Worm (Caenorhabditis elegans) whole organism, L4 larva: Measurements from ENCODE around the gene npr-5.

Source experiments
- R02D3.7 ChIP-seq: fragments of 150-350 bp; sonication (generic microtip); optimal IDR thresholded peaks from 3 replicates; lab custom pipeline; 2014; ENCODE audit warnings: missing biosample characterization, missing genetic modification characterization
- ceh-28 ChIP-seq: fragments of 150-350 bp; optimal IDR thresholded peaks from 2 replicates; lab custom pipeline; 2014; ENCODE audit warnings: missing biosample characterization, missing genetic modification reagents, missing genetic modification characterization
- duxl-1 ChIP-seq: sonication (generic microtip); optimal IDR thresholded peaks from 2 replicates; lab custom pipeline; 2016; ENCODE audit warnings: mild to moderate bottlenecking, missing genetic modification characterization, moderate library complexity, missing compliant biosample characterization; ENCODE audit not compliant: poor library complexity
- fos-1 ChIP-seq: fragments of 150-350 bp; optimal IDR thresholded peaks from 2 replicates; lab custom pipeline; 2014; ENCODE audit warnings: missing biosample characterization, missing genetic modification characterization
- lin-39 ChIP-seq: fragments of 150-350 bp; optimal IDR thresholded peaks from 2 replicates; lab custom pipeline; 2014; ENCODE audit warnings: missing biosample characterization, missing genetic modification reagents, missing genetic modification characterization
- lsy-2 ChIP-seq, 2 experiments: fragments of 150-350 bp in 1 of 2; sonication (generic microtip) in 1 of 2; optimal IDR thresholded peaks; 2 replicates each; lab custom pipeline; 2014 to 2017; ENCODE audit warnings: missing biosample characterization in 2 of 2, missing genetic modification characterization in 2 of 2
- nhr-102 ChIP-seq: sonication (generic microtip); optimal IDR thresholded peaks from 2 replicates; lab custom pipeline; 2016; ENCODE audit warnings: mild to moderate bottlenecking, missing genetic modification characterization, moderate library complexity, missing compliant biosample characterization
- nhr-11 ChIP-seq: fragments of 150-350 bp; optimal IDR thresholded peaks from 2 replicates; lab custom pipeline; 2014; ENCODE audit warnings: missing biosample characterization, missing genetic modification characterization
- unc-39 ChIP-seq: sonication (generic microtip); optimal IDR thresholded peaks from 2 replicates; lab custom pipeline; 2017; ENCODE audit warnings: missing biosample characterization, missing genetic modification characterization
- unc-62 ChIP-seq, 3 experiments: fragments of 150-350 bp in 1 of 3; sonication (generic microtip); optimal IDR thresholded peaks in 2 of 3; peaks in 1 of 3; 1 replicate in 1 of 3; 2 replicates in 2 of 3; lab custom pipeline; 2014 to 2017; ENCODE audit warnings: missing biosample characterization in 3 of 3, missing genetic modification characterization in 3 of 3, missing genetic modification reagents in 3 of 3, missing genotype in 1 of 3
- zag-1 ChIP-seq: fragments of 150-350 bp; optimal IDR thresholded peaks from 2 replicates; lab custom pipeline; 2014; ENCODE audit warnings: missing biosample characterization, missing genetic modification characterization
- zfp-2 ChIP-seq: sonication (generic microtip); optimal IDR thresholded peaks from 2 replicates; lab custom pipeline; 2016; ENCODE audit warnings: mild to moderate bottlenecking, missing genetic modification characterization, missing compliant biosample characterization
- ztf-11 ChIP-seq: fragments of 150-350 bp; optimal IDR thresholded peaks from 2 replicates; lab custom pipeline; 2014; ENCODE audit warnings: missing biosample characterization, missing genetic modification characterization

- TF ChIP-seq lin-39 (no peak), nhr-11 (tag; lab: Kevin White, UChicago) (no peak), unc-62 (GFP tag; optimal IDR thresholded peaks at IDR 0.05 in 1 of 2; lab: Kevin White, UChicago) (no peak), unc-62 (tag; optimal IDR thresholded peaks at IDR 0.05; lab: Kevin White, UChicago) (no peak), ztf-11 (tag; lab: Kevin White, UChicago) (no peak), zfp-2 (tag; lab: Kevin White, UChicago) (no peak), duxl-1 (no peak), ceh-28 (no peak), fos-1 (no peak), R02D3.7 (tag; lab: Kevin White, UChicago) (no peak), unc-39 (tag; lab: Kevin White, UChicago) (no peak), nhr-102 (tag; lab: Kevin White, UChicago) (no peak), zag-1 (tag; lab: Kevin White, UChicago) (no peak), lsy-2 (tag; optimal IDR thresholded peaks at IDR 0.05; lab: Kevin White, UChicago) (no peak)
Measured at ce11 chrV:285298-285697, 3.8 kb upstream of the npr-5 start.
